Worm (Caenorhabditis elegans) whole organism, L1 larva: ENCODE data around the gene idpb-3.

Experiments used
- C34B4.2 ChIP-seq: sonication (generic microtip); optimal IDR thresholded peaks from 2 replicates; lab custom pipeline; 2017; ENCODE audit warnings: mild to moderate bottlenecking, missing genetic modification characterization, missing compliant biosample characterization
- F16B12.6 ChIP-seq: fragments of 150-350 bp; optimal IDR thresholded peaks from 2 replicates; lab custom pipeline; 2014; ENCODE audit warnings: missing biosample characterization, missing genetic modification characterization
- Y116A8C.19 ChIP-seq: sonication (generic microtip); optimal IDR thresholded peaks from 2 replicates; lab custom pipeline; 2016; ENCODE audit warnings: missing compliant biosample characterization, missing genetic modification characterization, borderline replicate concordance
- aha-1 ChIP-seq: fragments of 150-350 bp; optimal IDR thresholded peaks from 2 replicates; lab custom pipeline; 2014; ENCODE audit warnings: missing biosample characterization, missing genetic modification characterization
- alr-1 ChIP-seq: fragments of 200-800 bp; sonication (Bioruptor generic); optimal IDR thresholded peaks from 2 replicates; lab custom pipeline; 2018; ENCODE audit warnings: borderline replicate concordance, mild to moderate bottlenecking, missing genetic modification characterization, missing compliant biosample characterization
- aly-2 ChIP-seq: fragments of 150-350 bp; optimal IDR thresholded peaks from 2 replicates; lab custom pipeline; 2014; ENCODE audit warnings: missing biosample characterization, missing genetic modification characterization
- ama-1 ChIP-seq: fragments of 150-350 bp; optimal IDR thresholded peaks from 2 replicates; lab custom pipeline; 2014
- blmp-1 ChIP-seq: fragments of 150-350 bp; optimal IDR thresholded peaks from 2 replicates; lab custom pipeline; 2014; ENCODE audit warnings: missing biosample characterization, missing genetic modification characterization
- ceh-8 ChIP-seq: fragments of 200-800 bp; sonication (Bioruptor generic); optimal IDR thresholded peaks from 2 replicates; lab custom pipeline; 2018; ENCODE audit warnings: mild to moderate bottlenecking, missing genetic modification characterization, moderate library complexity, missing compliant biosample characterization
- ceh-82 ChIP-seq, 3 experiments: fragments of 150-350 bp in 1 of 3; sonication (generic microtip) in 2 of 3; optimal IDR thresholded peaks; 2 replicates each; lab custom pipeline; 2014 to 2017; ENCODE audit warnings: missing biosample characterization in 3 of 3, missing genetic modification characterization in 3 of 3
- ceh-88 ChIP-seq: fragments of 200-800 bp; sonication (Bioruptor generic); IDR thresholded peaks from 2 replicates; pipeline ENCODE4 v1.3.6; 2022; ENCODE audit warnings: missing genetic modification characterization, missing compliant biosample characterization
- dsc-1 ChIP-seq: sonication (generic microtip); optimal IDR thresholded peaks from 2 replicates; lab custom pipeline; 2016; ENCODE audit warnings: mild to moderate bottlenecking, missing genetic modification characterization, missing compliant biosample characterization
- efl-1 ChIP-seq, 4 experiments: fragments of 150-350 bp; optimal IDR thresholded peaks in 3 of 4; peaks in 1 of 4; 1 replicate in 1 of 4; 2 replicates in 3 of 4; lab custom pipeline; 2014; ENCODE audit warnings: missing biosample characterization in 2 of 4, missing genetic modification characterization in 2 of 4, missing genetic modification reagents in 2 of 4
- efl-3 ChIP-seq: fragments of 200-800 bp; sonication (Bioruptor generic); optimal IDR thresholded peaks from 2 replicates; lab custom pipeline; 2018; ENCODE audit warnings: mild to moderate bottlenecking, missing genetic modification characterization, missing compliant biosample characterization
- fkh-10 ChIP-seq: sonication (generic microtip); optimal IDR thresholded peaks from 2 replicates; lab custom pipeline; 2017; ENCODE audit warnings: missing biosample characterization, missing genetic modification reagents, missing genetic modification characterization
- fos-1 ChIP-seq: fragments of 150-350 bp; optimal IDR thresholded peaks from 2 replicates; lab custom pipeline; 2014; ENCODE audit warnings: missing biosample characterization, missing genetic modification characterization
- grh-1 ChIP-seq: fragments of 200-800 bp; sonication (Bioruptor generic); IDR thresholded peaks from 2 replicates; pipeline ENCODE4 v1.3.6; 2022; ENCODE audit warnings: missing genetic modification reagents, missing genetic modification characterization, missing compliant biosample characterization
- hpl-2 ChIP-seq: fragments of 150-350 bp; optimal IDR thresholded peaks from 2 replicates; lab custom pipeline; 2014; ENCODE audit warnings: missing biosample characterization, missing genetic modification reagents, missing genetic modification characterization
- irx-1 ChIP-seq: sonication (generic microtip); optimal IDR thresholded peaks from 2 replicates; lab custom pipeline; 2016; ENCODE audit warnings: missing genetic modification characterization, missing compliant biosample characterization
- isw-1 ChIP-seq: fragments of 200-800 bp; sonication (Bioruptor generic); IDR thresholded peaks from 2 replicates; pipeline ENCODE4 v1.3.6; 2022; ENCODE audit warnings: missing genetic modification characterization, missing compliant biosample characterization
- jun-1 ChIP-seq: fragments of 150-350 bp; optimal IDR thresholded peaks from 2 replicates; lab custom pipeline; 2014; ENCODE audit warnings: missing biosample characterization, missing genetic modification reagents, missing genetic modification characterization
- lin-35 ChIP-seq, 2 experiments: fragments of 150-350 bp; optimal IDR thresholded peaks; 2 replicates each; lab custom pipeline; 2014; ENCODE audit warnings: missing biosample characterization in 2 of 2, missing genetic modification characterization in 2 of 2, missing genetic modification reagents in 2 of 2
- lir-3 ChIP-seq: sonication (generic microtip); optimal IDR thresholded peaks from 2 replicates; lab custom pipeline; 2016; ENCODE audit warnings: mild to moderate bottlenecking, missing genetic modification characterization, moderate library complexity, missing compliant biosample characterization; ENCODE audit not compliant: poor library complexity
- lsy-2 ChIP-seq, 2 experiments: fragments of 150-350 bp; optimal IDR thresholded peaks; 2 replicates each; lab custom pipeline; 2014; ENCODE audit warnings: missing biosample characterization in 2 of 2, missing genetic modification characterization in 2 of 2
- mab-9 ChIP-seq: fragments of 200-800 bp; sonication (Bioruptor generic); IDR thresholded peaks from 2 replicates; pipeline ENCODE4 v1.3.6; 2022; ENCODE audit warnings: missing genetic modification reagents, missing genetic modification characterization, missing compliant biosample characterization
- mdl-1 ChIP-seq, 2 experiments: fragments of 150-350 bp; optimal IDR thresholded peaks; 2 replicates each; lab custom pipeline; 2014 to 2017; ENCODE audit warnings: missing biosample characterization in 2 of 2, missing genetic modification characterization in 2 of 2, inconsistent platforms in 1 of 2
- mef-2 ChIP-seq: fragments of 150-350 bp; optimal IDR thresholded peaks from 2 replicates; lab custom pipeline; 2014; ENCODE audit warnings: missing biosample characterization, missing genetic modification characterization
- nhr-12 ChIP-seq: sonication (generic microtip); optimal IDR thresholded peaks from 2 replicates; lab custom pipeline; 2017; ENCODE audit warnings: missing biosample characterization, missing genetic modification characterization
- nhr-19 ChIP-seq: fragments of 200-800 bp; sonication (Bioruptor generic); conservative IDR thresholded peaks from 2 replicates; pipeline ENCODE4 v1.3.6; 2022; ENCODE audit warnings: missing genetic modification characterization, missing compliant biosample characterization
- nhr-20 ChIP-seq: sonication (generic microtip); optimal IDR thresholded peaks from 2 replicates; lab custom pipeline; 2016; ENCODE audit warnings: mild to moderate bottlenecking, missing genetic modification characterization, missing compliant biosample characterization
- nhr-237 ChIP-seq: fragments of 150-350 bp; optimal IDR thresholded peaks from 2 replicates; lab custom pipeline; 2014; ENCODE audit warnings: missing biosample characterization, missing genetic modification characterization
- nhr-28 ChIP-seq: fragments of 150-350 bp; optimal IDR thresholded peaks from 2 replicates; lab custom pipeline; 2014; ENCODE audit warnings: missing biosample characterization, missing genetic modification characterization
- nhr-47 ChIP-seq: sonication (generic microtip); optimal IDR thresholded peaks from 2 replicates; lab custom pipeline; 2016; ENCODE audit warnings: mild to moderate bottlenecking, missing genetic modification characterization, moderate library complexity, missing compliant biosample characterization
- nhr-71 ChIP-seq: sonication (generic microtip); optimal IDR thresholded peaks from 2 replicates; lab custom pipeline; 2016; ENCODE audit warnings: mild to moderate bottlenecking, missing genetic modification characterization, moderate library complexity, missing compliant biosample characterization
- nhr-76 ChIP-seq: sonication (generic microtip); optimal IDR thresholded peaks from 2 replicates; lab custom pipeline; 2017; ENCODE audit warnings: missing biosample characterization, missing genetic modification characterization
- nhr-77 ChIP-seq: fragments of 150-350 bp; optimal IDR thresholded peaks from 2 replicates; lab custom pipeline; 2014; ENCODE audit warnings: missing biosample characterization, missing genetic modification characterization
- nhr-84 ChIP-seq: sonication (generic microtip); optimal IDR thresholded peaks from 2 replicates; lab custom pipeline; 2017; ENCODE audit warnings: missing biosample characterization, missing genetic modification characterization
- nhr-90 ChIP-seq: sonication (generic microtip); optimal IDR thresholded peaks from 2 replicates; lab custom pipeline; 2016; ENCODE audit warnings: mild to moderate bottlenecking, missing genetic modification characterization, missing compliant biosample characterization; ENCODE audit not compliant: poor library complexity
- pqm-1 ChIP-seq: sonication (generic microtip); optimal IDR thresholded peaks from 3 replicates; lab custom pipeline; 2017; ENCODE audit warnings: missing biosample characterization, missing genetic modification characterization
- rnt-1 ChIP-seq: sonication (generic microtip); optimal IDR thresholded peaks from 2 replicates; lab custom pipeline; 2016; ENCODE audit warnings: mild to moderate bottlenecking, missing genetic modification characterization, moderate library complexity, missing compliant biosample characterization
- snpc-4 ChIP-seq: fragments of 150-350 bp; optimal IDR thresholded peaks from 2 replicates; lab custom pipeline; 2014; ENCODE audit warnings: missing biosample characterization, missing genetic modification characterization
- snu-23 ChIP-seq: sonication (generic microtip); optimal IDR thresholded peaks from 2 replicates; lab custom pipeline; 2016; ENCODE audit warnings: missing genetic modification characterization, missing compliant biosample characterization
- sox-4 ChIP-seq: sonication (generic microtip); optimal IDR thresholded peaks from 2 replicates; lab custom pipeline; 2016; ENCODE audit warnings: missing genetic modification characterization, missing compliant biosample characterization
- sptf-1 ChIP-seq: fragments of 150-350 bp; optimal IDR thresholded peaks from 2 replicates; lab custom pipeline; 2014; ENCODE audit warnings: missing biosample characterization, missing genetic modification characterization
- swsn-7 ChIP-seq: sonication (generic microtip); optimal IDR thresholded peaks from 2 replicates; lab custom pipeline; 2016; ENCODE audit warnings: missing genetic modification characterization, missing compliant biosample characterization
- tbx-2 ChIP-seq: sonication (generic microtip); optimal IDR thresholded peaks from 2 replicates; lab custom pipeline; 2016; ENCODE audit warnings: missing genetic modification characterization, missing compliant biosample characterization
- unc-30 ChIP-seq: sonication (generic microtip); optimal IDR thresholded peaks from 2 replicates; lab custom pipeline; 2017; ENCODE audit warnings: missing biosample characterization, missing genetic modification characterization
- unc-62 ChIP-seq: fragments of 150-350 bp; optimal IDR thresholded peaks from 2 replicates; lab custom pipeline; 2014; ENCODE audit warnings: missing biosample characterization, missing genetic modification reagents, missing genetic modification characterization
- unc-86 ChIP-seq: sonication (generic microtip); optimal IDR thresholded peaks from 2 replicates; lab custom pipeline; 2016; ENCODE audit warnings: missing genetic modification characterization, missing compliant biosample characterization
- unc-98 ChIP-seq: fragments of 200-800 bp; sonication (Bioruptor generic); IDR thresholded peaks from 2 replicates; pipeline ENCODE4 v1.3.6; 2022; ENCODE audit warnings: missing genetic modification characterization, missing compliant biosample characterization
- xbp-1 ChIP-seq: sonication (generic microtip); optimal IDR thresholded peaks from 2 replicates; lab custom pipeline; 2016; ENCODE audit warnings: missing genetic modification characterization, missing compliant biosample characterization
- zag-1 ChIP-seq: fragments of 150-350 bp; optimal IDR thresholded peaks from 2 replicates; lab custom pipeline; 2014; ENCODE audit warnings: missing biosample characterization, missing genetic modification characterization
- ztf-4 ChIP-seq: fragments of 150-350 bp; optimal IDR thresholded peaks from 2 replicates; lab custom pipeline; 2014; ENCODE audit warnings: missing biosample characterization, missing genetic modification characterization

idpb-3 gene

ce11 chrII:5055129-5055666, 46.4 kb downstream of the idpb-3 start, which contains the start of the genes ify-1 and rpl-22 (continued):
- TF ChIP-seq aha-1 (tag; lab: Kevin White, UChicago) (peak; percentile 36), fos-1 (tag; lab: Kevin White, UChicago) (peak; percentile 86), unc-98 (GFP tag; lab: Robert Waterston, UW) (no peak), ceh-8 (GFP tag; lab: Kevin White, UChicago) (peak; percentile 83), ceh-82 (tag; optimal IDR thresholded peaks at IDR 0.05; lab: Kevin White, UChicago) (peak; percentile 89 to 97 (median 94)), nhr-77 (tag; lab: Kevin White, UChicago) (peak; percentile 95), Y116A8C.19 (tag; lab: Kevin White, UChicago) (no peak), sptf-1 (no peak), nhr-20 (tag; lab: Kevin White, UChicago) (peak; percentile 97), irx-1 (peak; percentile 85), jun-1 (tag; lab: Kevin White, UChicago) (peak; percentile 89), nhr-84 (tag; lab: Kevin White, UChicago) (no peak), ceh-88 (GFP tag; lab: Robert Waterston, UW) (peak; percentile 82), nhr-90 (tag; lab: Kevin White, UChicago) (peak; percentile 92), snpc-4 (tag; lab: Kevin White, UChicago) (peak; percentile 93), ama-1 (lab: Kevin White, UChicago) (peak; percentile 70), mef-2 (tag; lab: Kevin White, UChicago) (peak; percentile 17), nhr-237 (peak; percentile 77), mdl-1 (tag; optimal IDR thresholded peaks at IDR 0.05; lab: Kevin White, UChicago) (peak in 1 of 2 experiments; percentile 90), mab-9 (GFP tag; lab: Robert Waterston, UW) (peak; percentile 53; the same call in 1 of the 2 replicates), fkh-10 (GFP tag; lab: Kevin White, UChicago) (peak; percentile 87), unc-86 (tag; lab: Kevin White, UChicago) (peak; percentile 88), efl-1 (optimal IDR thresholded peaks at IDR 0.05; lab: Kevin White, UChicago) (peak; percentile 95 to 96), efl-1 (GFP tag; optimal IDR thresholded peaks at IDR 0.05 in 1 of 2; lab: Kevin White, UChicago) (peak; percentile 93 to 99), unc-30 (tag; lab: Kevin White, UChicago) (no peak), snu-23 (GFP tag; lab: Kevin White, UChicago) (peak; percentile 98), hpl-2 (GFP tag; lab: Kevin White, UChicago) (peak; percentile 75), nhr-76 (tag; lab: Kevin White, UChicago) (no peak), sox-4 (tag; lab: Kevin White, UChicago) (peak; percentile 48), swsn-7 (tag; lab: Kevin White, UChicago) (peak; percentile 93), lsy-2 (tag; optimal IDR thresholded peaks at IDR 0.05; lab: Kevin White, UChicago) (peak; percentile 99 to 100), pqm-1 (no peak), efl-3 (GFP tag; lab: Kevin White, UChicago) (no peak), dsc-1 (tag; lab: Kevin White, UChicago) (peak; percentile 89), C34B4.2 (tag; lab: Kevin White, UChicago) (no peak), lir-3 (tag; lab: Kevin White, UChicago) (peak; percentile 81), alr-1 (no peak), isw-1 (GFP tag; lab: Robert Waterston, UW) (peak; percentile 93), F16B12.6 (tag; lab: Kevin White, UChicago) (peak; percentile 75), nhr-12 (tag; lab: Kevin White, UChicago) (no peak), unc-62 (GFP tag; lab: Kevin White, UChicago) (no peak), grh-1 (GFP tag; lab: Robert Waterston, UW) (peak; percentile 92), aly-2 (peak; percentile 69), nhr-28 (tag; lab: Kevin White, UChicago) (no peak), tbx-2 (tag; lab: Kevin White, UChicago) (peak; percentile 92), zag-1 (tag; lab: Kevin White, UChicago) (peak; percentile 17), xbp-1 (tag; lab: Kevin White, UChicago) (peak; percentile 93), blmp-1 (tag; lab: Kevin White, UChicago) (peak; percentile 87), nhr-71 (tag; lab: Kevin White, UChicago) (peak; percentile 96), rnt-1 (tag; lab: Kevin White, UChicago) (peak; percentile 96), nhr-19 (GFP tag; lab: Robert Waterston, UW) (peak; percentile 93), ztf-4 (tag; lab: Kevin White, UChicago) (peak; percentile 88), nhr-47 (tag; lab: Kevin White, UChicago) (peak; percentile 94), lin-35 (GFP tag; optimal IDR thresholded peaks at IDR 0.05; lab: Kevin White, UChicago) (peak; percentile 95 to 98)
